Worm (Caenorhabditis elegans) whole organism, L4 larva: ENCODE data around the gene dot-1.2.
A peak's percentile ranks its signal among the peaks of the same experiment; 100 is the strongest.

Source experiments
- D1046.2 ChIP-seq: fragments of 200-800 bp; sonication (Bioruptor generic); IDR thresholded peaks from 2 replicates; pipeline ENCODE4 v1.3.6; 2022; ENCODE audit warnings: missing genetic modification characterization, missing compliant biosample characterization
- F10B5.3 ChIP-seq: sonication (generic microtip); optimal IDR thresholded peaks from 2 replicates; lab custom pipeline; 2016; ENCODE audit warnings: mild to moderate bottlenecking, missing genetic modification characterization, missing compliant biosample characterization
- F44E2.7 ChIP-seq: fragments of 200-800 bp; sonication (Bioruptor generic); IDR thresholded peaks from 2 replicates; pipeline ENCODE4 v2.1.2; 2022; ENCODE audit warnings: missing genetic modification characterization, missing compliant biosample characterization
- F49E8.2 ChIP-seq: sonication (generic microtip); optimal IDR thresholded peaks from 2 replicates; lab custom pipeline; 2016; ENCODE audit warnings: missing compliant biosample characterization, mild to moderate bottlenecking, missing genetic modification characterization, borderline replicate concordance
- Y75B8A.6 ChIP-seq: fragments of 200-800 bp; sonication (Bioruptor generic); IDR thresholded peaks from 2 replicates; pipeline ENCODE4 v1.3.6; 2022; ENCODE audit warnings: missing genetic modification reagents, missing genetic modification characterization, missing compliant biosample characterization
- ZK546.5 ChIP-seq, 2 experiments: sonication (generic microtip); optimal IDR thresholded peaks; 2 replicates each; lab custom pipeline; 2017; ENCODE audit warnings: missing biosample characterization in 2 of 2, missing genetic modification characterization in 2 of 2
- aly-2 ChIP-seq: sonication (generic microtip); optimal IDR thresholded peaks from 2 replicates; lab custom pipeline; 2018; ENCODE audit warnings: missing biosample characterization, missing genetic modification characterization
- ama-1 ChIP-seq: fragments of 150-350 bp; optimal IDR thresholded peaks from 2 replicates; lab custom pipeline; 2014; ENCODE audit warnings: inconsistent platforms, mixed read lengths
- arid-1 ChIP-seq: fragments of 200-800 bp; sonication (Bioruptor generic); conservative IDR thresholded peaks from 2 replicates; pipeline ENCODE4 v1.3.6; 2022; ENCODE audit warnings: missing genetic modification reagents, missing genetic modification characterization, missing compliant biosample characterization
- attf-4 ChIP-seq: sonication (generic microtip); optimal IDR thresholded peaks from 3 replicates; lab custom pipeline; 2017; ENCODE audit warnings: missing biosample characterization, missing genetic modification characterization
- ceh-28 ChIP-seq: fragments of 150-350 bp; optimal IDR thresholded peaks from 2 replicates; lab custom pipeline; 2014; ENCODE audit warnings: missing biosample characterization, missing genetic modification reagents, missing genetic modification characterization
- ceh-32 ChIP-seq: sonication (generic microtip); optimal IDR thresholded peaks from 2 replicates; lab custom pipeline; 2016; ENCODE audit warnings: mild to moderate bottlenecking, missing genetic modification characterization, missing compliant biosample characterization; ENCODE audit not compliant: poor library complexity
- ceh-44 ChIP-seq: fragments of 200-800 bp; sonication (Bioruptor generic); IDR thresholded peaks from 2 replicates; pipeline ENCODE4 v1.3.6; 2022; ENCODE audit warnings: missing genetic modification reagents, missing genetic modification characterization, missing compliant biosample characterization
- ceh-62 ChIP-seq: sonication (generic microtip); optimal IDR thresholded peaks from 2 replicates; lab custom pipeline; 2017; ENCODE audit warnings: missing biosample characterization, missing genetic modification characterization
- cey-2 ChIP-seq: sonication (generic microtip); optimal IDR thresholded peaks from 3 replicates; lab custom pipeline; 2017; ENCODE audit warnings: missing genetic modification characterization, mild to moderate bottlenecking, missing compliant biosample characterization, antibody characterized with exemption, borderline replicate concordance; ENCODE audit not compliant: insufficient read depth
- daf-12 ChIP-seq: fragments of 150-350 bp; optimal IDR thresholded peaks from 2 replicates; lab custom pipeline; 2014; ENCODE audit warnings: missing biosample characterization, missing genetic modification reagents, missing genetic modification characterization
- daf-16 ChIP-seq, 3 experiments: sonication (generic microtip); optimal IDR thresholded peaks; 2 replicates each; lab custom pipeline; 2016 to 2017; ENCODE audit warnings: missing genetic modification characterization in 3 of 3, missing genetic modification reagents in 3 of 3, mild to moderate bottlenecking in 2 of 3, missing compliant biosample characterization in 2 of 3, missing biosample characterization in 1 of 3, moderate library complexity in 1 of 3
- daf-19 ChIP-seq: fragments of 200-800 bp; sonication (Bioruptor generic); conservative IDR thresholded peaks from 2 replicates; pipeline ENCODE4 v1.3.6; 2022; ENCODE audit warnings: missing genetic modification characterization, missing compliant biosample characterization
- dmd-6 ChIP-seq: fragments of 200-800 bp; sonication (Bioruptor generic); IDR thresholded peaks from 2 replicates; pipeline ENCODE4 v1.3.6; 2022; ENCODE audit warnings: missing genetic modification reagents, missing genetic modification characterization, missing compliant biosample characterization
- duxl-1 ChIP-seq: sonication (generic microtip); optimal IDR thresholded peaks from 2 replicates; lab custom pipeline; 2016; ENCODE audit warnings: mild to moderate bottlenecking, missing genetic modification characterization, moderate library complexity, missing compliant biosample characterization; ENCODE audit not compliant: poor library complexity
- dve-1 ChIP-seq: sonication (generic microtip); optimal IDR thresholded peaks from 2 replicates; lab custom pipeline; 2017; ENCODE audit warnings: antibody characterized with exemption, mild to moderate bottlenecking, missing genetic modification characterization, missing compliant biosample characterization; ENCODE audit not compliant: insufficient read depth
- fos-1 ChIP-seq: fragments of 150-350 bp; optimal IDR thresholded peaks from 2 replicates; lab custom pipeline; 2014; ENCODE audit warnings: missing biosample characterization, missing genetic modification characterization
- hlh-30 ChIP-seq: sonication (generic microtip); optimal IDR thresholded peaks from 2 replicates; lab custom pipeline; 2017; ENCODE audit warnings: antibody characterized with exemption, mild to moderate bottlenecking, missing genetic modification characterization, missing compliant biosample characterization; ENCODE audit not compliant: insufficient read depth
- hmg-1.1 ChIP-seq: fragments of 200-800 bp; sonication (Bioruptor generic); IDR thresholded peaks from 2 replicates; pipeline ENCODE4 v1.3.6; 2022; ENCODE audit warnings: missing genetic modification reagents, missing genetic modification characterization, missing compliant biosample characterization
- jun-1 ChIP-seq: fragments of 150-350 bp; optimal IDR thresholded peaks from 2 replicates; lab custom pipeline; 2014; ENCODE audit warnings: missing biosample characterization, missing genetic modification reagents, missing genetic modification characterization
- lin-15B ChIP-seq: fragments of 150-350 bp; sonication (generic microtip); optimal IDR thresholded peaks from 3 replicates; lab custom pipeline; 2014; ENCODE audit warnings: missing biosample characterization, missing genetic modification characterization
- lin-29 ChIP-seq: fragments of 200-800 bp; sonication (Bioruptor generic); IDR thresholded peaks from 2 replicates; pipeline ENCODE4 v1.3.6; 2022; ENCODE audit warnings: missing genetic modification reagents, missing genetic modification characterization, missing compliant biosample characterization
- madf-5 ChIP-seq, 2 experiments: fragments of 200-800 bp; sonication (Bioruptor generic); IDR thresholded peaks; 2 replicates each; pipeline ENCODE4 v1.3.6; 2022; ENCODE audit warnings: missing compliant biosample characterization in 2 of 2, missing genetic modification characterization in 2 of 2
- mdl-1 ChIP-seq, 2 experiments: fragments of 150-350 bp in 1 of 2; sonication (generic microtip) in 1 of 2; optimal IDR thresholded peaks; 2 replicates each; lab custom pipeline; 2014 to 2017; ENCODE audit warnings: missing biosample characterization in 2 of 2, missing genetic modification characterization in 2 of 2
- mdt-29 ChIP-seq: fragments of 200-800 bp; sonication (Bioruptor generic); IDR thresholded peaks from 2 replicates; pipeline ENCODE4 v1.3.6; 2022; ENCODE audit warnings: missing genetic modification reagents, missing genetic modification characterization, missing compliant biosample characterization
- mes-2 ChIP-seq: sonication (generic microtip); optimal IDR thresholded peaks from 2 replicates; lab custom pipeline; 2016; ENCODE audit warnings: missing genotype, mild to moderate bottlenecking, missing genetic modification characterization, missing compliant biosample characterization; ENCODE audit not compliant: poor library complexity, severe bottlenecking
- mxl-2 ChIP-seq: fragments of 200-800 bp; sonication (Bioruptor generic); conservative IDR thresholded peaks from 2 replicates; pipeline ENCODE4 v1.3.6; 2022; ENCODE audit warnings: missing genetic modification reagents, missing genetic modification characterization, missing compliant biosample characterization
- mxl-3 ChIP-seq: fragments of 200-800 bp; sonication (Bioruptor generic); optimal IDR thresholded peaks from 2 replicates; lab custom pipeline; 2018; ENCODE audit warnings: mild to moderate bottlenecking, missing genetic modification characterization, missing compliant biosample characterization
- nhr-102 ChIP-seq: sonication (generic microtip); optimal IDR thresholded peaks from 2 replicates; lab custom pipeline; 2016; ENCODE audit warnings: mild to moderate bottlenecking, missing genetic modification characterization, moderate library complexity, missing compliant biosample characterization
- nhr-28 ChIP-seq: fragments of 150-350 bp; optimal IDR thresholded peaks from 2 replicates; lab custom pipeline; 2014; ENCODE audit warnings: missing biosample characterization, missing genetic modification characterization
- nhr-41 ChIP-seq: fragments of 200-800 bp; sonication (Bioruptor generic); IDR thresholded peaks from 2 replicates; pipeline ENCODE4 v1.3.6; 2022; ENCODE audit warnings: missing genetic modification reagents, missing genetic modification characterization, missing compliant biosample characterization
- nhr-48 ChIP-seq: sonication (generic microtip); optimal IDR thresholded peaks from 2 replicates; lab custom pipeline; 2016; ENCODE audit warnings: mild to moderate bottlenecking, missing genetic modification characterization, missing compliant biosample characterization
- pqm-1 ChIP-seq: sonication (generic microtip); optimal IDR thresholded peaks from 2 replicates; lab custom pipeline; 2017; ENCODE audit warnings: missing biosample characterization, missing genetic modification characterization
- saeg-2 ChIP-seq: fragments of 200-800 bp; sonication (Bioruptor generic); IDR thresholded peaks from 2 replicates; pipeline ENCODE4 v1.3.6; 2022; ENCODE audit warnings: missing genetic modification reagents, missing genetic modification characterization, missing compliant biosample characterization
- skn-1 ChIP-seq: fragments of 150-350 bp; optimal IDR thresholded peaks from 2 replicates; lab custom pipeline; 2014; ENCODE audit warnings: missing biosample characterization, missing genetic modification characterization
- spr-1 ChIP-seq: sonication (generic microtip); optimal IDR thresholded peaks from 2 replicates; lab custom pipeline; 2016; ENCODE audit warnings: mild to moderate bottlenecking, missing genetic modification characterization, missing compliant biosample characterization
- unc-39 ChIP-seq: sonication (generic microtip); optimal IDR thresholded peaks from 2 replicates; lab custom pipeline; 2017; ENCODE audit warnings: missing biosample characterization, missing genetic modification characterization
- unc-62 ChIP-seq, 3 experiments: fragments of 150-350 bp in 1 of 3; sonication (generic microtip); optimal IDR thresholded peaks in 2 of 3; peaks in 1 of 3; 1 replicate in 1 of 3; 2 replicates in 2 of 3; lab custom pipeline; 2014 to 2017; ENCODE audit warnings: missing biosample characterization in 3 of 3, missing genetic modification characterization in 3 of 3, missing genetic modification reagents in 3 of 3, missing genotype in 1 of 3
- zfp-2 ChIP-seq: sonication (generic microtip); optimal IDR thresholded peaks from 2 replicates; lab custom pipeline; 2016; ENCODE audit warnings: mild to moderate bottlenecking, missing genetic modification characterization, missing compliant biosample characterization
- zip-2 ChIP-seq: fragments of 150-350 bp; optimal IDR thresholded peaks from 2 replicates; lab custom pipeline; 2014; ENCODE audit warnings: missing biosample characterization, missing genetic modification characterization
- ztf-11 ChIP-seq: fragments of 150-350 bp; optimal IDR thresholded peaks from 2 replicates; lab custom pipeline; 2014; ENCODE audit warnings: missing biosample characterization, missing genetic modification characterization

dot-1.2 gene

ce11 chrX:11856214-11856613 is 12.9 kb downstream of the dot-1.2 start:
- peak in 1 of 2 experiments; percentile 90 for TF ChIP-seq unc-62 (GFP tag; optimal IDR thresholded peaks at IDR 0.05 in 1 of 2; lab: Kevin White, UChicago)
- TF ChIP-seq unc-62 (tag; optimal IDR thresholded peaks at IDR 0.05; lab: Kevin White, UChicago), result no peak
- TF ChIP-seq F10B5.3 (tag; lab: Kevin White, UChicago), result no peak
- TF ChIP-seq duxl-1 (tag; lab: Kevin White, UChicago), result no peak
- TF ChIP-seq saeg-2, result no peak
- TF ChIP-seq ama-1 (lab: Kevin White, UChicago), result no peak

ce11 chrX:11854903-11855302 is 14.3 kb downstream of the dot-1.2 start, which contains the start of gene F54F7.8:
F54F7.8 (minus strand) TSS chrX:11855003.
- TF ChIP-seq spr-1, result no peak
- TF ChIP-seq mxl-2 (GFP tag; lab: Robert Waterston, UW), result no peak
- no peak for TF ChIP-seq jun-1 (tag; lab: Kevin White, UChicago)

ce11 chrX:11854432-11854831 is 14.7 kb downstream of the dot-1.2 start:
- TF ChIP-seq hlh-30 (tag; lab: Kevin White, UChicago) (no peak), ztf-11 (tag; lab: Kevin White, UChicago) (no peak), mdt-29 (GFP tag; lab: Robert Waterston, UW) (no peak), nhr-28 (peak; percentile 51), skn-1 (no peak), ceh-62 (no peak), daf-12 (tag; lab: Kevin White, UChicago) (no peak), aly-2 (tag; lab: Kevin White, UChicago) (no peak), ceh-32 (tag; lab: Kevin White, UChicago) (no peak), ceh-28 (no peak), dmd-6 (GFP tag; lab: Robert Waterston, UW) (peak; percentile 30; the same call in 1 of the 2 replicates), daf-16 (GFP tag; optimal IDR thresholded peaks at IDR 0.05; lab: Kevin White, UChicago) (no peak), daf-16 (tag; optimal IDR thresholded peaks at IDR 0.05; lab: Kevin White, UChicago) (peak; percentile 37), zip-2 (no peak), madf-5 (GFP tag; IDR thresholded peaks at IDR 0.05; lab: Robert Waterston, UW) (no peak), nhr-48 (no peak), F44E2.7 (GFP tag; lab: Robert Waterston, UW) (no peak), D1046.2 (GFP tag; lab: Robert Waterston, UW) (no peak), nhr-41 (GFP tag; lab: Robert Waterston, UW) (no peak), cey-2 (tag; lab: Kevin White, UChicago) (no peak), Y75B8A.6 (no peak), nhr-102 (tag; lab: Kevin White, UChicago) (no peak), ama-1 (lab: Kevin White, UChicago) (no peak), fos-1 (tag; lab: Kevin White, UChicago) (no peak), pqm-1 (tag; lab: Kevin White, UChicago) (peak; percentile 53), lin-15B (no peak), saeg-2 (no peak), mdl-1 (tag; optimal IDR thresholded peaks at IDR 0.05; lab: Kevin White, UChicago) (no peak), hmg-1.1 (GFP tag; lab: Robert Waterston, UW) (no peak), unc-39 (tag; lab: Kevin White, UChicago) (no peak), ZK546.5 (tag; optimal IDR thresholded peaks at IDR 0.05; lab: Kevin White, UChicago) (no peak), dve-1 (peak; percentile 48), lin-29 (GFP tag; lab: Robert Waterston, UW) (no peak), arid-1 (GFP tag; lab: Robert Waterston, UW) (no peak), daf-19 (GFP tag; lab: Robert Waterston, UW) (no peak), zfp-2 (tag; lab: Kevin White, UChicago) (no peak), mes-2 (tag; lab: Kevin White, UChicago) (no peak), mxl-3 (no peak), ceh-44 (GFP tag; lab: Robert Waterston, UW) (no peak), attf-4 (tag; lab: Kevin White, UChicago) (no peak), F49E8.2 (tag; lab: Kevin White, UChicago) (no peak)
